Worm (Caenorhabditis elegans) whole organism, early embryonic: ENCODE data around the gene F37C4.4.

Experiments used
- B0310.2 ChIP-seq: sonication (generic microtip); optimal IDR thresholded peaks from 2 replicates; lab custom pipeline; 2016; ENCODE audit warnings: mild to moderate bottlenecking, missing genetic modification characterization, missing compliant biosample characterization
- F13C5.2 ChIP-seq: sonication (generic microtip); optimal IDR thresholded peaks from 2 replicates; lab custom pipeline; 2017; ENCODE audit warnings: mild to moderate bottlenecking, missing genetic modification characterization, inconsistent platforms, missing compliant biosample characterization
- aly-1 ChIP-seq: sonication (generic microtip); optimal IDR thresholded peaks from 2 replicates; lab custom pipeline; 2016; ENCODE audit warnings: missing genetic modification characterization, missing compliant biosample characterization
- ama-1 ChIP-seq: fragments of 150-350 bp; optimal IDR thresholded peaks from 2 replicates; lab custom pipeline; 2014
- ceh-13 ChIP-seq: fragments of 200-800 bp; sonication (Bioruptor generic); optimal IDR thresholded peaks from 2 replicates; lab custom pipeline; 2018; ENCODE audit warnings: mild to moderate bottlenecking, missing genetic modification characterization, missing compliant biosample characterization
- ceh-36 ChIP-seq: sonication (generic microtip); optimal IDR thresholded peaks from 2 replicates; lab custom pipeline; 2016; ENCODE audit warnings: missing genetic modification characterization, inconsistent platforms, missing compliant biosample characterization
- ets-7 ChIP-seq: sonication (generic microtip); optimal IDR thresholded peaks from 2 replicates; lab custom pipeline; 2016; ENCODE audit warnings: missing genotype, missing genetic modification characterization, missing compliant biosample characterization
- flt-1 ChIP-seq: fragments of 200-800 bp; sonication (Bioruptor generic); IDR thresholded peaks from 2 replicates; pipeline ENCODE4 v1.3.6; 2022; ENCODE audit warnings: missing genetic modification characterization, missing compliant biosample characterization
- hmbx-1 ChIP-seq: sonication (generic microtip); optimal IDR thresholded peaks from 2 replicates; lab custom pipeline; 2016; ENCODE audit warnings: mild to moderate bottlenecking, missing genetic modification characterization, missing compliant biosample characterization
- hmg-4 ChIP-seq: fragments of 200-800 bp; sonication (Bioruptor generic); optimal IDR thresholded peaks from 2 replicates; lab custom pipeline; 2018; ENCODE audit warnings: mild to moderate bottlenecking, missing genetic modification characterization, missing compliant biosample characterization
- hnd-1 ChIP-seq: sonication (generic microtip); optimal IDR thresholded peaks from 2 replicates; lab custom pipeline; 2016; ENCODE audit warnings: missing genetic modification characterization, missing compliant biosample characterization
- pes-1 ChIP-seq: fragments of 200-800 bp; sonication (Bioruptor generic); IDR thresholded peaks from 2 replicates; pipeline ENCODE4 v1.3.6; 2022; ENCODE audit warnings: missing genetic modification reagents, missing genetic modification characterization, missing compliant biosample characterization
- scrt-1 ChIP-seq: fragments of 200-800 bp; sonication (Bioruptor generic); IDR thresholded peaks from 2 replicates; pipeline ENCODE4 v1.3.6; 2022; ENCODE audit warnings: missing genetic modification characterization, missing compliant biosample characterization
- sea-1 ChIP-seq: fragments of 200-800 bp; sonication (Bioruptor generic); conservative IDR thresholded peaks from 2 replicates; pipeline ENCODE4 v1.3.6; 2022; ENCODE audit warnings: missing genetic modification characterization, missing compliant biosample characterization
- tbx-11 ChIP-seq: fragments of 200-800 bp; sonication (Bioruptor generic); IDR thresholded peaks from 2 replicates; pipeline ENCODE4 v1.3.6; 2022; ENCODE audit warnings: missing genetic modification characterization, missing compliant biosample characterization
- tbx-37 ChIP-seq: fragments of 200-800 bp; sonication (Bioruptor generic); conservative IDR thresholded peaks from 2 replicates; pipeline ENCODE4 v1.3.6; 2022; ENCODE audit warnings: missing genetic modification reagents, missing genetic modification characterization, missing compliant biosample characterization
- tra-4 ChIP-seq: sonication (generic microtip); optimal IDR thresholded peaks from 2 replicates; lab custom pipeline; 2017; ENCODE audit warnings: missing genetic modification characterization, missing compliant biosample characterization

Gene F37C4.4

DNA sequence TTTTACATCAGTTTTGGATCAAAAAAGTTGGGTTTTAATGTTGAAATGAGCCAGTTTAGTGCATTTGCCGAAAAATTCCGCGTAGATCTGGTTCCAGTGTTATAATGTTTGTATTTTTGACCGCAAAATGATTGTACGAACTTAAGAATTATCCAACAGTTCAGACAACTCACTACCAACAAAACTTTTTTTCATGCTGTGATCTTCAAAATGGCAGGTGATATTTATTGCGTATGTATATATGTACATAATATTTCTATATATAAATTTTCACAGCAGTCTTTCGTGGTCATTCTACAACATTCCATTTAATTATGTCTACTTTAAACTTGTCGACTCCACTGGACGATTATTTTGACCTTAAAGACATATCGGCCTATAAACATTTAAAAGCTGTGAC lies 48.2 kb downstream of the F37C4.4 start, which contains the start of gene srz-20:
Gene srz-20, plus strand, starts transcription at position 301 of the 400 bp plus-strand sequence.
- TF ChIP-seq flt-1 (GFP tag; lab: Robert Waterston, UW) (no peak), ceh-13 (GFP tag; lab: Kevin White, UChicago) (no peak), F13C5.2 (tag; lab: Kevin White, UChicago) (no peak), tra-4 (tag; lab: Kevin White, UChicago) (no peak), B0310.2 (no peak), ama-1 (lab: Kevin White, UChicago) (no peak), scrt-1 (GFP tag; lab: Robert Waterston, UW) (no peak), pes-1 (GFP tag; lab: Robert Waterston, UW) (no peak), hmbx-1 (no peak), hnd-1 (tag; lab: Kevin White, UChicago) (no peak), sea-1 (GFP tag; lab: Robert Waterston, UW) (no peak), aly-1 (tag; lab: Kevin White, UChicago) (no peak), hmg-4 (no peak), ceh-36 (tag; lab: Kevin White, UChicago) (no peak), tbx-11 (GFP tag; lab: Robert Waterston, UW) (no peak), tbx-37 (GFP tag; lab: Robert Waterston, UW) (no peak)

DNA sequence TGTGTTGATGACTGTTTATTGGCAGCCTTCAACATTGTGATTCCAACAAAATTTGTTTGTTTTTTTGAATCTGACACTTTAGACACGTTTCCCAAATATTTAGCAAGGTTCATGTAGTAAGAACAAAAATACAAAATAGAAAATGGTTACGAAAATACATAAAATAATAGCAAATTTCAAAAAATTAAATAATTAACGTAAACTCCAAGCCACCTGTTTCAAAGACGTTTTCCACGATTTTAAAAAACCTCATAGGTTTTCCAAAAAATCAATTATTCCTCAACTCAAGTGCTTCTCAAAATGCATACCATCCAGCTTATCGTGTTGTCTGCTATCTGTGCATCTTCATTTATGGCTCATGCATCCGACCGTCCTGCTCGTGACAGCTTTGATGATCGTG lies 50.3 kb downstream of the F37C4.4 start, which contains the start of gene F56D6.14:
Gene F56D6.14, plus strand, starts transcription at position 301 of the 400 bp plus-strand sequence.
- TF ChIP-seq flt-1 (GFP tag; lab: Robert Waterston, UW) (no peak), ceh-13 (GFP tag; lab: Kevin White, UChicago) (no peak), B0310.2 (no peak), sea-1 (GFP tag; lab: Robert Waterston, UW) (no peak), tbx-37 (GFP tag; lab: Robert Waterston, UW) (no peak)

DNA sequence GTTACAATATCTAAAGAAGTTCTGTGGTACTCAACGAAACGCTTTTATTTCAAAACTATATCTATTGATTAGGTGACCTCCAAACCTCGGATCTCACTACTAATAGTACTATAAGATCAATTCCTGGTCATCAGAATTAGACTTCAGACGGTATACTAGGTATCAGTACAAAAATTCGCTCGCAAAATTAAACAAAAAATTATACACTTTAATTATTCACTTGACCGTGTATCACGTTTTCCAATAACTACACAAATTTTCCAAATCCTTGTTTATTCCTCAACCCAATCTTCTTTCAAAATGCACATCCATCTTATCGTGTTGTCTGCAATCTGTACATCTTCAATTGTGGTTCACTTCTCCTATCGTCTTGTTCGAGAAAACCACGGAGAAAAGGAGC lies 51.1 kb downstream of the F37C4.4 start, which contains the start of gene F56D6.23:
Gene F56D6.23, plus strand, starts transcription at position 301 of the 400 bp plus-strand sequence.
- TF ChIP-seq hnd-1 (tag; lab: Kevin White, UChicago) (no peak), F13C5.2 (tag; lab: Kevin White, UChicago) (no peak), ceh-36 (tag; lab: Kevin White, UChicago) (no peak), pes-1 (GFP tag; lab: Robert Waterston, UW) (no peak), B0310.2 (no peak), tbx-37 (GFP tag; lab: Robert Waterston, UW) (no peak), tra-4 (tag; lab: Kevin White, UChicago) (no peak), aly-1 (tag; lab: Kevin White, UChicago) (no peak), ama-1 (lab: Kevin White, UChicago) (no peak), ceh-13 (GFP tag; lab: Kevin White, UChicago) (no peak), flt-1 (GFP tag; lab: Robert Waterston, UW) (no peak)

DNA sequence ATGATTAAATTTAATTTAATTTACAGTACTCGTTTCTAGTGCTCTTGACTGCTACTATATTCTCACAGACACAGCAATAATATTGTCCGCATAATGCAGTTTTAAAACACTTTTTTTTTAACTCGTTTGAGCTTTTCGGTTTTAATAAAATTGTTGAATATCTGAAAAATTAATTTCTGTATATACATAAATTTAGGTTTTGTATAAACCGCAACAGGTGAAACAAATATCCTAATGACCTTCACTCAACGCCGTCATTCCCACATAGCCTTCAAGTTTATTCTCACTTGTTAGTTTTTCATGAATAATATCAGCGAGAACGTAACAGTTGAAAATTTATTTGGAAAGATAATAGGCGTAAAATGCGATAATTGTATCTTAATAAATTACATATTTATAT lies 52.4 kb downstream of the F37C4.4 start, which contains the start of gene srz-19:
Gene srz-19, plus strand, starts transcription at position 301 of the 400 bp plus-strand sequence.
- TF ChIP-seq tbx-11 (GFP tag; lab: Robert Waterston, UW) (no peak), tbx-37 (GFP tag; lab: Robert Waterston, UW) (no peak), hnd-1 (tag; lab: Kevin White, UChicago) (no peak), flt-1 (GFP tag; lab: Robert Waterston, UW) (no peak), ets-7 (tag; lab: Kevin White, UChicago) (no peak), aly-1 (tag; lab: Kevin White, UChicago) (no peak), scrt-1 (GFP tag; lab: Robert Waterston, UW) (no peak), ceh-36 (tag; lab: Kevin White, UChicago) (no peak), sea-1 (GFP tag; lab: Robert Waterston, UW) (no peak), hmbx-1 (no peak), F13C5.2 (tag; lab: Kevin White, UChicago) (no peak), pes-1 (GFP tag; lab: Robert Waterston, UW) (no peak), B0310.2 (no peak), ceh-13 (GFP tag; lab: Kevin White, UChicago) (no peak), tra-4 (tag; lab: Kevin White, UChicago) (no peak), hmg-4 (no peak)
